Fruit fly (Drosophila melanogaster) whole organism, embryonic: Measurements from ENCODE around the gene mino.

Source experiments
- Antp ChIP-seq: fragments of 200-800 bp; sonication (Bioruptor generic); optimal IDR thresholded peaks from 3 replicates; lab custom pipeline; 2016; ENCODE audit warnings: missing biosample characterization, missing genetic modification characterization
- CG10543 ChIP-seq: fragments of 200-800 bp; sonication (Bioruptor generic); optimal IDR thresholded peaks from 3 replicates; lab custom pipeline; 2017; ENCODE audit warnings: missing biosample characterization, mild to moderate bottlenecking, missing genetic modification characterization, moderate library complexity
- CG11247 ChIP-seq: fragments of 200-800 bp; sonication (Bioruptor generic); IDR thresholded peaks from 2 replicates; pipeline ENCODE4 v1.3.6; 2022; ENCODE audit warnings: missing biosample characterization, missing genetic modification characterization
- CG12942 ChIP-seq: fragments of 200-800 bp; sonication (Bioruptor generic); optimal IDR thresholded peaks from 3 replicates; lab custom pipeline; 2016; ENCODE audit warnings: missing biosample characterization, missing genetic modification characterization
- CG13287 ChIP-seq: fragments of 200-800 bp; sonication (Bioruptor generic); IDR thresholded peaks from 2 replicates; pipeline ENCODE4 v1.3.6; 2022; ENCODE audit warnings: missing biosample characterization, missing genetic modification characterization; ENCODE audit not compliant: partially characterized antibody
- CG13775 ChIP-seq: fragments of 200-800 bp; sonication (Bioruptor generic); optimal IDR thresholded peaks from 3 replicates; lab custom pipeline; 2017; ENCODE audit warnings: missing biosample characterization, mild to moderate bottlenecking, missing genetic modification characterization
- CG14050 ChIP-seq: fragments of 200-800 bp; sonication (Bioruptor generic); IDR thresholded peaks from 3 replicates; pipeline ENCODE4 v1.3.6; 2022; ENCODE audit warnings: missing biosample characterization, missing genetic modification characterization
- CG14667 ChIP-seq: fragments of 200-800 bp; sonication (Bioruptor generic); IDR thresholded peaks from 2 replicates; pipeline ENCODE4 v1.3.6; 2022; ENCODE audit warnings: missing biosample characterization, missing genetic modification characterization
- CG15514 ChIP-seq: fragments of 200-800 bp; sonication (Bioruptor generic); optimal IDR thresholded peaks from 3 replicates; lab custom pipeline; 2017; ENCODE audit warnings: missing biosample characterization, missing genetic modification characterization, mild to moderate bottlenecking, moderate library complexity, missing genetic modification reagents
- CG16779 ChIP-seq: fragments of 200-800 bp; sonication (Bioruptor generic); IDR thresholded peaks from 2 replicates; pipeline ENCODE4 v1.3.6; 2022; ENCODE audit warnings: missing biosample characterization, missing genetic modification characterization
- CG17361 ChIP-seq: fragments of 200-800 bp; sonication (Bioruptor generic); IDR thresholded peaks from 3 replicates; pipeline ENCODE4 v1.3.6; 2022; ENCODE audit warnings: missing biosample characterization, missing genetic modification characterization
- CG17385 ChIP-seq: fragments of 200-800 bp; sonication (Bioruptor generic); optimal IDR thresholded peaks from 3 replicates; lab custom pipeline; 2018; ENCODE audit warnings: missing biosample characterization, mild to moderate bottlenecking, missing genetic modification characterization
- CG17802 ChIP-seq: fragments of 200-800 bp; sonication (Bioruptor generic); optimal IDR thresholded peaks from 2 replicates; lab custom pipeline; 2018; ENCODE audit warnings: missing biosample characterization, mild to moderate bottlenecking, missing genetic modification characterization, moderate library complexity
- CG2116 ChIP-seq: fragments of 200-800 bp; sonication (Bioruptor generic); optimal IDR thresholded peaks from 3 replicates; lab custom pipeline; 2018; ENCODE audit warnings: missing biosample characterization, mild to moderate bottlenecking, missing genetic modification characterization
- CG2120 ChIP-seq: fragments of 200-800 bp; sonication (Bioruptor generic); optimal IDR thresholded peaks from 3 replicates; lab custom pipeline; 2016; ENCODE audit warnings: missing biosample characterization, missing genetic modification characterization
- CG2712 ChIP-seq: fragments of 200-800 bp; optimal IDR thresholded peaks from 3 replicates; lab custom pipeline; 2019; ENCODE audit warnings: missing biosample characterization, mild to moderate bottlenecking, missing genetic modification characterization, moderate library complexity
- CG3407 ChIP-seq: fragments of 200-800 bp; sonication (Bioruptor generic); optimal IDR thresholded peaks from 2 replicates; lab custom pipeline; 2018; ENCODE audit warnings: missing biosample characterization, mild to moderate bottlenecking, missing genetic modification characterization
- CG34422 ChIP-seq: fragments of 200-800 bp; sonication (Bioruptor generic); IDR thresholded peaks from 3 replicates; pipeline ENCODE4 v1.3.6; 2022; ENCODE audit warnings: missing biosample characterization, missing genetic modification characterization
- CG4360 ChIP-seq: fragments of 200-800 bp; sonication (Bioruptor generic); IDR thresholded peaks from 2 replicates; pipeline ENCODE4 v1.3.6; 2022; ENCODE audit warnings: missing biosample characterization, missing genetic modification characterization
- CG4820 ChIP-seq: fragments of 200-800 bp; sonication (Bioruptor generic); optimal IDR thresholded peaks from 3 replicates; lab custom pipeline; 2016; ENCODE audit warnings: missing biosample characterization, missing genetic modification characterization
- CG5245 ChIP-seq: fragments of 200-800 bp; sonication (Bioruptor generic); optimal IDR thresholded peaks from 3 replicates; lab custom pipeline; 2016; ENCODE audit warnings: missing biosample characterization, missing genetic modification characterization
- CG8359 ChIP-seq: fragments of 200-800 bp; sonication (Bioruptor generic); optimal IDR thresholded peaks from 2 replicates; lab custom pipeline; 2017; ENCODE audit warnings: missing biosample characterization, mild to moderate bottlenecking, missing genetic modification characterization, borderline replicate concordance
- CG9797 ChIP-seq: fragments of 200-800 bp; sonication (Bioruptor generic); optimal IDR thresholded peaks from 3 replicates; lab custom pipeline; 2018; ENCODE audit warnings: missing biosample characterization, mild to moderate bottlenecking, missing genetic modification characterization
- D19B ChIP-seq: fragments of 200-800 bp; sonication (Bioruptor generic); optimal IDR thresholded peaks from 2 replicates; lab custom pipeline; 2017; ENCODE audit warnings: missing biosample characterization, mild to moderate bottlenecking, missing genetic modification characterization
- Dref ChIP-seq: fragments of 200-800 bp; sonication (Bioruptor generic); IDR thresholded peaks from 2 replicates; pipeline ENCODE4 v1.3.6; 2022; ENCODE audit warnings: missing biosample characterization, missing genetic modification characterization
- Gsc ChIP-seq: fragments of 200-800 bp; sonication (Bioruptor generic); IDR thresholded peaks from 2 replicates; pipeline ENCODE4 v1.3.6; 2022; ENCODE audit warnings: missing biosample characterization, missing genetic modification characterization
- HLH4C ChIP-seq: fragments of 200-800 bp; sonication (Bioruptor generic); IDR thresholded peaks from 3 replicates; pipeline ENCODE4 v1.3.6; 2022; ENCODE audit warnings: missing biosample characterization, missing genetic modification characterization; ENCODE audit not compliant: partially characterized antibody
- MBD-R2 ChIP-seq: fragments of 200-800 bp; sonication (Bioruptor generic); IDR thresholded peaks from 2 replicates; pipeline ENCODE4 v1.3.6; 2022; ENCODE audit warnings: missing biosample characterization, missing genetic modification characterization
- MESR4 ChIP-seq: fragments of 200-800 bp; sonication (Bioruptor generic); optimal IDR thresholded peaks from 2 replicates; lab custom pipeline; 2018; ENCODE audit warnings: missing biosample characterization, mild to moderate bottlenecking, missing genetic modification characterization, moderate library complexity
- MTF-1 ChIP-seq: fragments of 200-800 bp; sonication (Bioruptor generic); optimal IDR thresholded peaks from 2 replicates; lab custom pipeline; 2018; ENCODE audit warnings: missing biosample characterization, mild to moderate bottlenecking, missing genetic modification characterization, borderline replicate concordance
- Myb ChIP-seq: fragments of 200-800 bp; sonication (Bioruptor generic); optimal IDR thresholded peaks from 2 replicates; lab custom pipeline; 2016; ENCODE audit warnings: missing biosample characterization, missing genetic modification characterization
- Pdp1 ChIP-seq, 2 experiments: fragments of 200-800 bp; sonication (Bioruptor generic); optimal IDR thresholded peaks; 3 replicates each; lab custom pipeline; 2016; ENCODE audit warnings: missing biosample characterization in 2 of 2, missing genetic modification characterization in 2 of 2, mild to moderate bottlenecking in 1 of 2, moderate library complexity in 1 of 2
- Sox102F ChIP-seq: fragments of 200-800 bp; sonication (Bioruptor generic); optimal IDR thresholded peaks from 2 replicates; lab custom pipeline; 2018; ENCODE audit warnings: missing biosample characterization, mild to moderate bottlenecking, missing genetic modification characterization, moderate library complexity
- Sry-β ChIP-seq: fragments of 200-800 bp; sonication (Bioruptor generic); optimal IDR thresholded peaks from 2 replicates; lab custom pipeline; 2018; ENCODE audit warnings: missing biosample characterization, mild to moderate bottlenecking, missing genetic modification characterization, moderate library complexity
- Usf ChIP-seq: fragments of 200-800 bp; sonication (Bioruptor generic); optimal IDR thresholded peaks from 2 replicates; lab custom pipeline; 2017; ENCODE audit warnings: missing genotype, missing biosample characterization, missing genetic modification characterization
- ase ChIP-seq: fragments of 200-800 bp; sonication (Bioruptor generic); IDR thresholded peaks from 3 replicates; pipeline ENCODE4 v1.3.6; 2022; ENCODE audit warnings: missing biosample characterization, missing genetic modification characterization
- br ChIP-seq: fragments of >200 bp; optimal IDR thresholded peaks from 2 replicates; lab custom pipeline; 2017
- dan ChIP-seq: fragments of 200-800 bp; sonication (Bioruptor generic); IDR thresholded peaks from 2 replicates; pipeline ENCODE4 v1.3.6; 2022; ENCODE audit warnings: missing biosample characterization, missing genetic modification characterization
- en ChIP-seq: fragments of 200-800 bp; sonication (Bioruptor generic); optimal IDR thresholded peaks from 2 replicates; lab custom pipeline; 2016; ENCODE audit warnings: missing biosample characterization, missing genetic modification characterization
- pan ChIP-seq, 4 experiments: fragments of >200 bp in 3 of 4; fragments of 200-800 bp in 1 of 4; sonication (Bioruptor generic) in 1 of 4; optimal IDR thresholded peaks in 3 of 4; IDR thresholded peaks in 1 of 4; 2 replicates each; pipeline versions ENCODE4 v1.3.6 to Lab custom; 2017 to 2022; ENCODE audit warnings: missing biosample characterization in 2 of 4, missing genetic modification characterization in 2 of 4, mixed read lengths in 1 of 4
- pita ChIP-seq: fragments of 200-800 bp; sonication (Bioruptor generic); optimal IDR thresholded peaks from 2 replicates; lab custom pipeline; 2017; ENCODE audit warnings: missing biosample characterization, mild to moderate bottlenecking, missing genetic modification characterization
- pnt ChIP-seq: fragments of 200-800 bp; sonication (Bioruptor generic); optimal IDR thresholded peaks from 3 replicates; lab custom pipeline; 2016; ENCODE audit warnings: missing biosample characterization, missing genetic modification characterization
- prd ChIP-seq, 3 experiments: fragments of >200 bp in 2 of 3; fragments of 200-800 bp in 1 of 3; sonication (Bioruptor generic) in 1 of 3; optimal IDR thresholded peaks in 2 of 3; IDR thresholded peaks in 1 of 3; 2 replicates in 2 of 3; 3 replicates in 1 of 3; pipeline versions ENCODE4 v1.3.6 to Lab custom; 2017 to 2022; ENCODE audit warnings: missing biosample characterization in 1 of 3, missing genetic modification characterization in 1 of 3
- slp2 ChIP-seq: fragments of 200-800 bp; sonication (Bioruptor generic); optimal IDR thresholded peaks from 2 replicates; lab custom pipeline; 2016; ENCODE audit warnings: missing biosample characterization, missing genetic modification characterization
- tin ChIP-seq: fragments of 200-800 bp; sonication (Bioruptor generic); optimal IDR thresholded peaks from 3 replicates; lab custom pipeline; 2016; ENCODE audit warnings: missing biosample characterization, missing genetic modification characterization

Gene mino

DNA sequence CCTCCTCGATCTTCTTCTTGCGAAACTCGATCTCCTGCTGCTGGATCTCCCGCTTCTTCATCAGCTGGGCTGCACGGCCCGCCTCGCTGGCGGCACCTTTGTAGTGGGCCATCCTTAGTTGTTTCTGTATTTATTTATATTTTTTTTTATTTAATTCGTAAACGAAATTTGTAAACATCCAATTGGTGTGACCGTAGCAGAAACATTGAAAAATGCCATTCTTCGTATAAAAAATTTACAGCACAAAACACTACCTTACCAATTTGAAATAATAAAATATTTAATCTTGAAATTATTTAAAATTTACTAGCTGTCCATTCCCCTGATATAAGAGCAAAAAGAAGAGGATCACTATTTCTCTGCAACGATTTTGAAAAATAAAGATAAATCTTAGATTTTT lies 4.1 kb upstream of the mino start, which contains the start of gene CG12259 (continued):
- TF ChIP-seq CG17361 (GFP tag; lab: Robert Waterston, UW) (peak; percentile 27; the same call in 1 of the 3 replicates), CG17802 (tag; lab: Kevin White, UChicago) (no peak), CG2116 (GFP tag; lab: Kevin White, UChicago) (peak; percentile 14), prd (optimal IDR thresholded peaks at IDR 0.05; lab: Kevin White, UChicago) (no peak), prd (GFP tag; IDR thresholded peaks at IDR 0.05; lab: Robert Waterston, UW) (no peak), CG11247 (GFP tag; lab: Robert Waterston, UW) (no peak), CG13287 (GFP tag; lab: Robert Waterston, UW) (0 out of 2 replicates have a peak, but pooled peaks have one; percentile 25), CG9797 (peak; percentile 35), pita (GFP tag; lab: Kevin White, UChicago) (no peak), MESR4 (peak; percentile 25)
- TF ChIP-seq, all 482 proteins: peak for 27

DNA sequence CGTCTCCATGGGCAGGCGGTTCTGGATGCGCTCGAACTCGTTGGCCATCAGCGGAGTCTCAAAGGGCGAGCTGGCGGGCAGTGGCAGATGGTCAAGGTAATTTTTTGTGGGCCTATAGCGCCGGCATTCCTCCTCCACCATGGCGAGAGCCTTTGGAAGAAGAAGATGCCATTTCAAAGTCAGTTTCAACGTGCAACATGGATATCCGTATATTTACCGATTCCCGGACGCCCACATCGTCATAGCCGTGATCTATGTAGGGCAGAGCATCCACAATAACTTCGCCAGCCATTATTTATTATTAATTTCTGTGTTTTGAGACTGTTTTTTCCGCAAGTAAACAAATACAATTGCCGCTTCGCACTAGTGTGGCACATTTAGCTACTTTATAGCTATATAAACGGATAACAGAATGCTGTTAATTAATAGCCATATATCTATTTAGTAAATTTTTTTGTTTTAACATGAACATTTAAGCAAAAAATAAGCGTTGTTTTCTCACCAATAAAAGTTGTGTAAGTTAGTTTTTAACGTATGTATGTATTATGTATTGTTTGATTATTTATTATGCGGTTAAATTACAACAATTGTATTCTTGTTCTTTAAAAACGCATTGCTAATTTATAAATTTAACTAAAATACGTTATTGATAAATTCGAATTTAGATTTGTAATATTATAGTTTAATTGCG lies 2.9 kb upstream of the mino start, which contains the start of gene BCAS2:
BCAS2 (minus strand) TSS at position 375 of the 691 bp plus-strand sequence.
- TF ChIP-seq CG4820 (GFP tag; lab: Kevin White, UChicago) (no peak), HLH4C (GFP tag; lab: Robert Waterston, UW) (no peak), MBD-R2 (GFP tag; lab: Robert Waterston, UW) (peak; percentile 64), Sry-β (peak; percentile 89), CG8359 (no peak), MTF-1 (GFP tag; lab: Kevin White, UChicago) (no peak), Antp (GFP tag; lab: Kevin White, UChicago) (no peak), MESR4 (peak; percentile 55), dan (no peak), CG10543 (no peak), pnt (no peak), CG2712 (tag; lab: Kevin White, UChicago) (no peak), Dref (no peak), ase (GFP tag; lab: Robert Waterston, UW) (no peak), pan (optimal IDR thresholded peaks at IDR 0.05; lab: Kevin White, UChicago) (no peak), pan (GFP tag; optimal IDR thresholded peaks at IDR 0.05 in 1 of 2, IDR thresholded peaks at IDR 0.05 in 1 of 2) (no peak), D19B (GFP tag; lab: Kevin White, UChicago) (no peak), slp2 (GFP tag; lab: Kevin White, UChicago) (no peak), en (GFP tag; lab: Kevin White, UChicago) (no peak), Sox102F (GFP tag; lab: Kevin White, UChicago) (no peak), CG14667 (no peak), Pdp1 (GFP tag; optimal IDR thresholded peaks at IDR 0.05; lab: Kevin White, UChicago) (no peak), CG15514 (GFP tag; lab: Kevin White, UChicago) (no peak), CG12942 (no peak), br (no peak), CG34422 (0 out of 3 replicates have a peak, but pooled peaks have one; percentile 26), CG13287 (GFP tag; lab: Robert Waterston, UW) (no peak; the same call in 1 of the 2 replicates), Usf (GFP tag; lab: Kevin White, UChicago) (no peak), tin (no peak), CG17385 (GFP tag; lab: Kevin White, UChicago) (peak; percentile 68), CG4360 (no peak), CG16779 (no peak), Myb (GFP tag; lab: Kevin White, UChicago) (no peak), CG13775 (no peak), CG2120 (GFP tag; lab: Kevin White, UChicago) (no peak), CG5245 (GFP tag; lab: Kevin White, UChicago) (no peak), CG3407 (GFP tag; lab: Kevin White, UChicago) (no peak), Gsc (GFP tag; lab: Robert Waterston, UW) (no peak), CG14050 (GFP tag; lab: Robert Waterston, UW) (no peak)
